Worm (Caenorhabditis elegans): ENCODE measurements around the gene ZK742.7.

DNA sequence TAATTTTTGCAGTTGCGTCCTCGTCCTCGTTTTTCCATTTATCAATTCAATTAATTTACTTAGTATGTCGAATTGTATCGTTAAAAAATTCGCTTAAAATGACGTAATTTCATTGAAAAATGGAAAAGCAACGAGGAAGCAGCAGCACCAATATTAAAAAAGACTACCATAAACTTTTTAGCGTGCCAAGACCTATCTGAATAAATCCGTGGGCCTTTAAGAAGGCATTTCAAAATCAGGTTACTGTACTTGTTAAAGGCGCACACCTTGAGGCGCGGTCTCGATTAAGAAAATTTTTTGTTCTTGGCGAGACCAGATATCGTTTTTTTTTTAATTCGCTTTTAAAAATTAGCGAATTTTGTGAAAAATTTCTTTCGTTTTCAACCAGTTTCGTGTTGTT lies 24.5 kb upstream of the ZK742.7 start:
- TF ChIP-seq mab-9 (GFP tag; IDR thresholded peaks at IDR 0.05) (no peak), ama-1 (optimal IDR thresholded peaks at IDR 0.05) (no peak), nhr-11 (tag; optimal IDR thresholded peaks at IDR 0.05) (no peak), ceh-82 (tag; optimal IDR thresholded peaks at IDR 0.05) (no peak), mdl-1 (tag; optimal IDR thresholded peaks at IDR 0.05) (no peak), vab-15 (tag; optimal IDR thresholded peaks at IDR 0.05) (no peak), egl-13 (tag; optimal IDR thresholded peaks at IDR 0.05) (no peak), nhr-47 (tag; optimal IDR thresholded peaks at IDR 0.05) (no peak)

Data from whole organism, L1 larva.